Fruit fly (Drosophila melanogaster) whole organism, embryonic: Measurements from ENCODE around the gene CG32276.

ENCODE experiments used
- ATbp ChIP-seq: fragments of 200-800 bp; sonication (Bioruptor generic); optimal IDR thresholded peaks from 2 replicates; lab custom pipeline; 2017; ENCODE audit warnings: missing biosample characterization, mild to moderate bottlenecking, missing genetic modification characterization, missing genetic modification reagents
- Atf3 ChIP-seq: fragments of 200-800 bp; sonication (Bioruptor generic); optimal IDR thresholded peaks from 3 replicates; lab custom pipeline; 2016; ENCODE audit warnings: missing biosample characterization, missing genetic modification characterization
- Bgb ChIP-seq: fragments of 200-800 bp; sonication (Bioruptor generic); IDR thresholded peaks from 2 replicates; pipeline ENCODE4 v1.3.6; 2022; ENCODE audit warnings: missing biosample characterization, missing genetic modification characterization; ENCODE audit not compliant: partially characterized antibody
- CG10209 ChIP-seq: fragments of 200-800 bp; sonication (Bioruptor generic); optimal IDR thresholded peaks from 3 replicates; lab custom pipeline; 2017; ENCODE audit warnings: missing biosample characterization, mild to moderate bottlenecking, missing genetic modification characterization, missing genetic modification reagents
- CG1024 ChIP-seq: fragments of 200-800 bp; sonication (Bioruptor generic); IDR thresholded peaks from 2 replicates; pipeline ENCODE4 v1.3.6; 2022; ENCODE audit warnings: missing biosample characterization, missing genetic modification characterization
- CG11085 ChIP-seq: fragments of 200-800 bp; sonication (Bioruptor generic); IDR thresholded peaks from 2 replicates; pipeline ENCODE4 v1.3.6; 2022; ENCODE audit warnings: missing biosample characterization, missing genetic modification characterization
- CG11723 ChIP-seq: fragments of 200-800 bp; sonication (Bioruptor generic); optimal IDR thresholded peaks from 2 replicates; lab custom pipeline; 2017; ENCODE audit warnings: missing biosample characterization, mild to moderate bottlenecking, missing genetic modification characterization
- CG12155 ChIP-seq: fragments of 200-800 bp; sonication (Bioruptor generic); optimal IDR thresholded peaks from 3 replicates; lab custom pipeline; 2016; ENCODE audit warnings: missing biosample characterization, missing genetic modification characterization
- CG12299 ChIP-seq: fragments of 200-800 bp; sonication (Bioruptor generic); optimal IDR thresholded peaks from 2 replicates; lab custom pipeline; 2018; ENCODE audit warnings: missing biosample characterization, mild to moderate bottlenecking, missing genetic modification characterization
- CG13123 ChIP-seq: fragments of 200-800 bp; sonication (Bioruptor generic); optimal IDR thresholded peaks from 2 replicates; lab custom pipeline; 2016; ENCODE audit warnings: missing biosample characterization, missing genetic modification characterization
- CG15479 ChIP-seq: fragments of 200-800 bp; sonication (Bioruptor generic); optimal IDR thresholded peaks from 3 replicates; lab custom pipeline; 2019; ENCODE audit warnings: missing biosample characterization, mild to moderate bottlenecking, missing genetic modification characterization, moderate library complexity
- CG1602 ChIP-seq: fragments of 200-800 bp; sonication (Bioruptor generic); optimal IDR thresholded peaks from 3 replicates; lab custom pipeline; 2016; ENCODE audit warnings: missing biosample characterization, missing genetic modification characterization
- CG1603 ChIP-seq: fragments of 200-800 bp; sonication (Bioruptor generic); optimal IDR thresholded peaks from 2 replicates; lab custom pipeline; 2019; ENCODE audit warnings: missing biosample characterization, mild to moderate bottlenecking, missing genetic modification characterization, moderate library complexity
- CG17802 ChIP-seq: fragments of 200-800 bp; sonication (Bioruptor generic); optimal IDR thresholded peaks from 2 replicates; lab custom pipeline; 2018; ENCODE audit warnings: missing biosample characterization, mild to moderate bottlenecking, missing genetic modification characterization, moderate library complexity
- CG1792 ChIP-seq: fragments of 200-800 bp; sonication (Bioruptor generic); optimal IDR thresholded peaks from 2 replicates; lab custom pipeline; 2016; ENCODE audit warnings: missing biosample characterization, missing genetic modification characterization
- CG2129 ChIP-seq: fragments of 200-800 bp; sonication (Bioruptor generic); IDR thresholded peaks from 2 replicates; pipeline ENCODE4 v1.3.6; 2022; ENCODE audit warnings: missing biosample characterization, missing genetic modification characterization; ENCODE audit not compliant: partially characterized antibody
- CG2199 ChIP-seq: fragments of 200-800 bp; sonication (Bioruptor generic); IDR thresholded peaks from 3 replicates; pipeline ENCODE4 v1.3.6; 2022; ENCODE audit warnings: missing biosample characterization, missing genetic modification characterization
- CG2678 ChIP-seq: fragments of 200-800 bp; sonication (Bioruptor generic); optimal IDR thresholded peaks from 3 replicates; lab custom pipeline; 2019; ENCODE audit warnings: missing biosample characterization, mild to moderate bottlenecking, missing genetic modification characterization, moderate library complexity
- CG2875 ChIP-seq: fragments of 200-800 bp; sonication (Bioruptor generic); optimal IDR thresholded peaks from 2 replicates; lab custom pipeline; 2017; ENCODE audit warnings: missing biosample characterization, mild to moderate bottlenecking, missing genetic modification characterization, missing genetic modification reagents
- CG4282 ChIP-seq: fragments of 200-800 bp; sonication (Bioruptor generic); optimal IDR thresholded peaks from 2 replicates; lab custom pipeline; 2016; ENCODE audit warnings: missing biosample characterization, missing genetic modification characterization
- CG6813 ChIP-seq: fragments of 200-800 bp; sonication (Bioruptor generic); optimal IDR thresholded peaks from 2 replicates; lab custom pipeline; 2017; ENCODE audit warnings: missing biosample characterization, missing genetic modification characterization, mild to moderate bottlenecking, moderate library complexity, missing genetic modification reagents
- CG7357 ChIP-seq: fragments of 200-800 bp; sonication (Bioruptor generic); IDR thresholded peaks from 3 replicates; pipeline ENCODE4 v1.3.6; 2022; ENCODE audit warnings: missing biosample characterization, missing genetic modification characterization
- CG7745 ChIP-seq: fragments of 200-800 bp; sonication (Bioruptor generic); optimal IDR thresholded peaks from 2 replicates; lab custom pipeline; 2018; ENCODE audit warnings: missing biosample characterization, mild to moderate bottlenecking, missing genetic modification characterization, moderate library complexity
- CG9797 ChIP-seq: fragments of 200-800 bp; sonication (Bioruptor generic); optimal IDR thresholded peaks from 3 replicates; lab custom pipeline; 2018; ENCODE audit warnings: missing biosample characterization, mild to moderate bottlenecking, missing genetic modification characterization
- CG9932 ChIP-seq: fragments of 200-800 bp; sonication (Bioruptor generic); IDR thresholded peaks from 2 replicates; pipeline ENCODE4 v1.3.6; 2022; ENCODE audit warnings: missing biosample characterization, missing genetic modification characterization
- Dbx ChIP-seq: fragments of 200-800 bp; sonication (Bioruptor generic); IDR thresholded peaks from 3 replicates; pipeline ENCODE4 v1.3.6; 2022; ENCODE audit warnings: missing biosample characterization, missing genetic modification characterization
- Deaf1 ChIP-seq: fragments of 200-800 bp; optimal IDR thresholded peaks from 3 replicates; lab custom pipeline; 2019; ENCODE audit warnings: missing biosample characterization, mild to moderate bottlenecking, missing genetic modification characterization, moderate library complexity
- Fer3 ChIP-seq: fragments of 200-800 bp; sonication (Bioruptor generic); optimal IDR thresholded peaks from 2 replicates; lab custom pipeline; 2018; ENCODE audit warnings: missing biosample characterization, mild to moderate bottlenecking, missing genetic modification characterization, moderate library complexity
- HLH54F ChIP-seq: fragments of 200-800 bp; sonication (Bioruptor generic); optimal IDR thresholded peaks from 3 replicates; lab custom pipeline; 2016; ENCODE audit warnings: missing biosample characterization, missing genetic modification characterization
- NC2β ChIP-seq: fragments of 200-800 bp; sonication (Bioruptor generic); optimal IDR thresholded peaks from 2 replicates; lab custom pipeline; 2016; ENCODE audit warnings: missing biosample characterization, missing genetic modification characterization
- NFAT ChIP-seq: fragments of 200-800 bp; sonication (Bioruptor generic); IDR thresholded peaks from 2 replicates; pipeline ENCODE4 v1.3.6; 2022; ENCODE audit warnings: missing biosample characterization, missing genetic modification characterization
- Side ChIP-seq: fragments of 200-800 bp; sonication (Bioruptor generic); optimal IDR thresholded peaks from 2 replicates; lab custom pipeline; 2016; ENCODE audit warnings: missing biosample characterization, missing genetic modification characterization
- Sox100B ChIP-seq: fragments of 200-800 bp; sonication (Bioruptor generic); optimal IDR thresholded peaks from 3 replicates; lab custom pipeline; 2018; ENCODE audit warnings: missing biosample characterization, mild to moderate bottlenecking, missing genetic modification characterization
- TFAM ChIP-seq: fragments of 200-800 bp; sonication (Bioruptor generic); optimal IDR thresholded peaks from 2 replicates; lab custom pipeline; 2017; ENCODE audit warnings: missing biosample characterization, missing genetic modification characterization, inconsistent platforms
- ac ChIP-seq: fragments of 200-800 bp; sonication (Bioruptor generic); optimal IDR thresholded peaks from 3 replicates; lab custom pipeline; 2017; ENCODE audit warnings: missing biosample characterization, mild to moderate bottlenecking, missing genetic modification characterization
- br ChIP-seq: fragments of >200 bp; optimal IDR thresholded peaks from 2 replicates; lab custom pipeline; 2017
- croc ChIP-seq: fragments of 200-800 bp; sonication (Bioruptor generic); conservative IDR thresholded peaks from 3 replicates; pipeline ENCODE4 v1.3.6; 2022; ENCODE audit warnings: missing biosample characterization, missing genetic modification characterization
- crol ChIP-seq: fragments of 200-800 bp; sonication (Bioruptor generic); IDR thresholded peaks from 2 replicates; pipeline ENCODE4 v1.3.6; 2022; ENCODE audit warnings: missing biosample characterization, missing genetic modification characterization
- dm ChIP-seq: fragments of 200-800 bp; sonication (Bioruptor generic); optimal IDR thresholded peaks from 3 replicates; lab custom pipeline; 2016; ENCODE audit warnings: missing biosample characterization, missing genetic modification characterization
- ewg ChIP-seq: fragments of 200-800 bp; sonication (Bioruptor generic); optimal IDR thresholded peaks from 3 replicates; lab custom pipeline; 2017; ENCODE audit warnings: mild to moderate bottlenecking, missing biosample characterization, missing genetic modification reagents, missing genetic modification characterization
- fd3F ChIP-seq: fragments of 200-800 bp; sonication (Bioruptor generic); optimal IDR thresholded peaks from 2 replicates; lab custom pipeline; 2018; ENCODE audit warnings: missing biosample characterization, mild to moderate bottlenecking, missing genetic modification characterization, moderate library complexity
- fu2 ChIP-seq: fragments of 200-800 bp; sonication (Bioruptor generic); optimal IDR thresholded peaks from 2 replicates; lab custom pipeline; 2016; ENCODE audit warnings: missing biosample characterization, missing genetic modification characterization
- hkb ChIP-seq, 2 experiments: fragments of 200-800 bp in 1 of 2; fragments of >200 bp in 1 of 2; sonication (Bioruptor generic) in 1 of 2; IDR thresholded peaks in 1 of 2; optimal IDR thresholded peaks in 1 of 2; 2 replicates each; pipeline versions ENCODE4 v1.3.6 to Lab custom; 2017 to 2022; ENCODE audit warnings: missing biosample characterization in 1 of 2, missing genetic modification characterization in 1 of 2
- hth ChIP-seq: fragments of >200 bp; optimal IDR thresholded peaks from 2 replicates; lab custom pipeline; 2017; ENCODE audit warnings: inconsistent platforms
- jing ChIP-seq: fragments of 200-800 bp; sonication (Bioruptor generic); optimal IDR thresholded peaks from 2 replicates; lab custom pipeline; 2018; ENCODE audit warnings: missing biosample characterization, mild to moderate bottlenecking, missing genetic modification characterization
- sqz ChIP-seq: fragments of 200-800 bp; sonication (Bioruptor generic); optimal IDR thresholded peaks from 3 replicates; lab custom pipeline; 2018; ENCODE audit warnings: missing biosample characterization, mild to moderate bottlenecking, missing genetic modification characterization
- tgo ChIP-seq: fragments of 200-800 bp; sonication (Bioruptor generic); IDR thresholded peaks from 3 replicates; pipeline ENCODE4 v1.3.6; 2022; ENCODE audit warnings: missing biosample characterization, missing genetic modification characterization
- ttk ChIP-seq: fragments of 200-800 bp; sonication (Bioruptor generic); IDR thresholded peaks from 2 replicates; pipeline ENCODE4 v2.1.2; 2022; ENCODE audit warnings: missing biosample characterization, missing genetic modification characterization
- yki ChIP-seq: fragments of >200 bp; optimal IDR thresholded peaks from 3 replicates; lab custom pipeline; 2018
- zfh2 ChIP-seq: fragments of 200-800 bp; sonication (Bioruptor generic); optimal IDR thresholded peaks from 2 replicates; lab custom pipeline; 2016; ENCODE audit warnings: missing biosample characterization, missing genetic modification characterization

Gene CG32276

dm6 chr3L:3222643-3223389 is 24.0 kb upstream of the CG32276 start, which contains the start of the genes RpL28 and eIF1 (continued):
- TF ChIP-seq ewg (GFP tag; lab: Kevin White, UChicago): peak; percentile 84
- peak; percentile 76 for TF ChIP-seq Bgb (GFP tag; lab: Robert Waterston, UW)
- no peak for TF ChIP-seq jing (GFP tag; lab: Kevin White, UChicago)
- no peak for TF ChIP-seq hth (lab: Kevin White, UChicago)
- peak; percentile 94 for TF ChIP-seq CG6813 (GFP tag; lab: Kevin White, UChicago)
- TF ChIP-seq ATbp (GFP tag; lab: Kevin White, UChicago): peak; percentile 88
- peak; percentile 40 for TF ChIP-seq CG7745 (tag; lab: Kevin White, UChicago)
- peak; percentile 87 for TF ChIP-seq CG11085 (GFP tag; lab: Robert Waterston, UW)
- TF ChIP-seq TFAM: peak; percentile 83
- peak; percentile 77 for TF ChIP-seq CG12299 (tag; lab: Kevin White, UChicago)
- peak; percentile 89 for TF ChIP-seq CG17802 (tag; lab: Kevin White, UChicago)
- TF ChIP-seq Fer3 (tag; lab: Kevin White, UChicago): peak; percentile 90
- TF ChIP-seq ttk (GFP tag; lab: Robert Waterston, UW): peak; percentile 77
- TF ChIP-seq CG4282 (GFP tag; lab: Kevin White, UChicago): peak; percentile 64
- peak; percentile 100 for TF ChIP-seq CG13123 (GFP tag; lab: Kevin White, UChicago)
- TF ChIP-seq Atf3 (GFP tag; lab: Kevin White, UChicago): peak; percentile 90
- no peak for TF ChIP-seq br (lab: Kevin White, UChicago)
- no peak for TF ChIP-seq yki
- peak; percentile 83 for TF ChIP-seq CG2678
- TF ChIP-seq CG15479 (GFP tag; lab: Kevin White, UChicago): peak; percentile 49
- peak; percentile 93 for TF ChIP-seq Side (GFP tag; lab: Kevin White, UChicago)
- peak; percentile 87 for TF ChIP-seq fd3F (GFP tag; lab: Kevin White, UChicago)
- TF ChIP-seq CG9797 (GFP tag; lab: Kevin White, UChicago): peak; percentile 71
- peak; percentile 98 for TF ChIP-seq NC2β
- TF ChIP-seq Deaf1 (tag; lab: Kevin White, UChicago): no peak
- peak; percentile 79 for TF ChIP-seq tgo
- peak; percentile 83 for TF ChIP-seq CG12155 (GFP tag; lab: Kevin White, UChicago)
- peak; percentile 96 for TF ChIP-seq dm (GFP tag; lab: Kevin White, UChicago)
- TF ChIP-seq zfh2 (GFP tag; lab: Kevin White, UChicago): peak; percentile 90
- peak; percentile 92 for TF ChIP-seq HLH54F
- TF ChIP-seq CG9932 (GFP tag; lab: Robert Waterston, UW): peak; percentile 89
- no peak for TF ChIP-seq hkb (optimal IDR thresholded peaks at IDR 0.05; lab: Kevin White, UChicago)
- peak; percentile 80 for TF ChIP-seq hkb (GFP tag; IDR thresholded peaks at IDR 0.05; lab: Robert Waterston, UW)
- peak; percentile 91 for TF ChIP-seq CG1603 (tag; lab: Kevin White, UChicago)
- peak; percentile 88 for TF ChIP-seq CG2875
- TF ChIP-seq sqz (GFP tag; lab: Kevin White, UChicago): peak; percentile 86
- peak; percentile 64 for TF ChIP-seq CG7357 (GFP tag; lab: Robert Waterston, UW)
- peak; percentile 85; the same call in 2 of the 3 replicates for TF ChIP-seq CG2199 (GFP tag; lab: Robert Waterston, UW)
- TF ChIP-seq NFAT (GFP tag; lab: Robert Waterston, UW): peak; percentile 95
- peak; percentile 78 for TF ChIP-seq CG1602
- TF ChIP-seq Dbx (GFP tag; lab: Robert Waterston, UW): peak; percentile 90
- peak; percentile 88 for TF ChIP-seq ac
- peak; percentile 36; the same call in 1 of the 2 replicates for TF ChIP-seq crol
- TF ChIP-seq CG11723 (GFP tag; lab: Kevin White, UChicago): peak; percentile 37
- TF ChIP-seq CG2129 (GFP tag; lab: Robert Waterston, UW): peak; percentile 67
- TF ChIP-seq CG1792 (GFP tag; lab: Kevin White, UChicago): peak; percentile 81
- TF ChIP-seq Sox100B: peak; percentile 93
- TF ChIP-seq CG10209: peak; percentile 95
- peak; percentile 59; the same call in 2 of the 3 replicates for TF ChIP-seq croc (GFP tag; lab: Robert Waterston, UW)
- peak; percentile 81 for TF ChIP-seq fu2 (GFP tag; lab: Kevin White, UChicago)
- peak; percentile 84 for TF ChIP-seq CG1024 (GFP tag; lab: Robert Waterston, UW)
